Worm (Caenorhabditis elegans) whole organism, midembryonic: ENCODE measurements around the gene C16B8.4.

ENCODE experiments used
- T22C8.4 ChIP-seq: fragments of 200-800 bp; sonication (Bioruptor generic); IDR thresholded peaks from 2 replicates; pipeline ENCODE4 v1.3.6; 2022; ENCODE audit warnings: missing genetic modification characterization, missing compliant biosample characterization
- cog-1 ChIP-seq: sonication (generic microtip); optimal IDR thresholded peaks from 2 replicates; lab custom pipeline; 2016; ENCODE audit warnings: missing genetic modification characterization, missing compliant biosample characterization
- flt-1 ChIP-seq: fragments of 200-800 bp; sonication (Bioruptor generic); IDR thresholded peaks from 2 replicates; pipeline ENCODE4 v1.3.6; 2022; ENCODE audit warnings: missing genetic modification characterization, missing compliant biosample characterization
- klf-2 ChIP-seq: fragments of 200-800 bp; sonication (Bioruptor generic); conservative IDR thresholded peaks from 2 replicates; pipeline ENCODE4 v1.3.6; 2022; ENCODE audit warnings: missing genetic modification reagents, missing genetic modification characterization, missing compliant biosample characterization
- med-1 ChIP-seq: sonication (generic microtip); optimal IDR thresholded peaks from 2 replicates; lab custom pipeline; 2017; ENCODE audit warnings: missing genetic modification characterization, mild to moderate bottlenecking, missing compliant biosample characterization, antibody characterized with exemption, missing genetic modification reagents; ENCODE audit not compliant: insufficient read depth
- ref-1 ChIP-seq: fragments of 200-800 bp; sonication (Bioruptor generic); conservative IDR thresholded peaks from 2 replicates; pipeline ENCODE4 v1.3.6; 2022; ENCODE audit warnings: missing genetic modification reagents, missing genetic modification characterization, missing compliant biosample characterization
- tab-1 ChIP-seq: fragments of 200-800 bp; sonication (Bioruptor generic); IDR thresholded peaks from 2 replicates; pipeline ENCODE4 v1.3.6; 2022; ENCODE audit warnings: missing genetic modification characterization, missing compliant biosample characterization
- ztf-23 ChIP-seq: fragments of 200-800 bp; sonication (Bioruptor generic); IDR thresholded peaks from 2 replicates; pipeline ENCODE4 v1.3.6; 2022; ENCODE audit warnings: missing genetic modification reagents, missing genetic modification characterization, missing compliant biosample characterization
- ztf-29 ChIP-seq: fragments of 200-800 bp; sonication (Bioruptor generic); IDR thresholded peaks from 2 replicates; pipeline ENCODE4 v1.3.6; 2022; ENCODE audit warnings: missing genetic modification reagents, missing genetic modification characterization, missing compliant biosample characterization

DNA sequence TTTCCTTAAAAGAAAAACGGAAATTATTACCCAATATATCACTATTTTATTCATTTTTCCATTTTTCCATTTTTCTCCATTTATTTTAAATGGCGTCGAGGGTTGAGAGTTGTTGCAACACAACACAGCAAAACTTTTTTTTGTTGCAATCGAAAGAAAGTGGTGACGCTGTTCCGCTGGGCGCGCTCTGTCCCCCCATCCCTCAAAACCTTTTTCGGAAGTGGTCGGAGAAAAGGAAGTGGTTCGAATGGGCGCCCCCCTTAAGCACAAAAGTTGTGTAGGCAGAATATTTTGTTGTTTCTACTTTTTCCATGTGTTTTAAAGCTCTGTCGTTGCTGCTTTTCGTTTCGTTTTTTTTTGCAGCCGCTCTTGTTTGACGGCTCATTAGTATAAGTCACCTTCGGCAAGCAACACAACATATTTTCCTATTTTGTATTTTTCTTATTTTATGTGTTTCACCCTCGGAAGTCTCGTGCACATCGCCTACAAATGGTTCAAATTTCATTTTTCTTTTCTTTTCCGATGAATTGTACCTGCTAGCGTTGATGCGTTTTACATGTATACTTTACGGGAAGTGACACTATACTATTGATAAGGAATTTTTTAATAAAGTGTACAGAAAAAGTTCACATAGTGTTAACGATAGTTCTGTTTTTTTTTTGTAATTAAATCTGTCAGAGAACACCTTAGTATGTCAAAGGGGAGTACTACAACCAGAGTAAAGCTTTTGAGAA is 44.3 kb upstream of the C16B8.4 start:
- TF ChIP-seq flt-1 (no peak), ztf-23 (no peak), tab-1 (GFP tag; lab: Robert Waterston, UW) (no peak), T22C8.4 (GFP tag; lab: Robert Waterston, UW) (no peak), ztf-29 (no peak), klf-2 (GFP tag; lab: Robert Waterston, UW) (no peak), cog-1 (tag; lab: Kevin White, UChicago) (no peak), ref-1 (GFP tag; lab: Robert Waterston, UW) (no peak), med-1 (GFP tag; lab: Kevin White, UChicago) (no peak)
